Worm (Caenorhabditis elegans): ENCODE measurements around the gene pho-9.

DNA sequence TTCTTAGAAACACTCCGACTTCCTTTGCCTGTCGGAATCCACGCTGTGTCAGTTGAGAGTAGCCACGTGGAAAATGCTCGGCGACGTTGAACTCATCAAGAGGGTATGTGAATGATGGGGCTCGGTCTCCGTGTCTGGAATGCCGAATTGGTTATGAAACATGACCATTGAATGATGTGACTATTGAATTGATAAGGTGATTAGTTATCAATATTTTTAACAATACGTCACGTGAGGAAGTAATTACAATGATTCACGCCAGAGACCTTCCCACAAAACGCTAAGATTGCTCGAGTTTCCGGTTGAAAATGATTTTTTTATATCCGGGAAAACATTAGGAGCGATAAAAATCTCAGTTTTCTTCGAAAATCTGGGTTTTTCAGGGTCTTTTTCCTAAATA, 1.3 kb downstream of the pho-9 start:
- TF ChIP-seq hnd-1 (tag; optimal IDR thresholded peaks at IDR 0.05), result no peak
- no peak for TF ChIP-seq pes-1 (GFP tag; IDR thresholded peaks at IDR 0.05)
- no peak for TF ChIP-seq ama-1 (optimal IDR thresholded peaks at IDR 0.05)
- TF ChIP-seq B0310.2 (tag; optimal IDR thresholded peaks at IDR 0.05), result no peak
- no peak for TF ChIP-seq hmg-4 (GFP tag; optimal IDR thresholded peaks at IDR 0.05)
- TF ChIP-seq aly-1 (tag; optimal IDR thresholded peaks at IDR 0.05), result no peak
- TF ChIP-seq tra-4 (tag; optimal IDR thresholded peaks at IDR 0.05), result no peak
- TF ChIP-seq ceh-36 (tag; optimal IDR thresholded peaks at IDR 0.05), result no peak
- no peak for TF ChIP-seq sea-1 (GFP tag; conservative IDR thresholded peaks at IDR 0.05)

All from whole organism, early embryonic.